ENCODE assay signal across 1 fruit fly cellular context in genomic region chr3R:26928424-26928823, dm6.
TF ChIP-seq lines count a peak whose summit lies in the region.

No protein-coding gene starts in this region.

TF ChIP-seq in whole organism, embryonic, 481 proteins besides CTCF, POLR2A, EP300 and RAD21 (continued from another document and continues in another):
- TF ChIP-seq Fer2 (tag; optimal IDR thresholded peaks at IDR 0.05; lab: Kevin White, UChicago), result peak; percentile 7
- no peak for TF ChIP-seq Ets65A (GFP tag; lab: Kevin White, UChicago)
- peak; percentile 21 for TF ChIP-seq CG12942 (GFP tag; optimal IDR thresholded peaks at IDR 0.05; lab: Kevin White, UChicago)
- peak; percentile 29 for TF ChIP-seq CG10654 (GFP tag; optimal IDR thresholded peaks at IDR 0.05; lab: Kevin White, UChicago)
- peak; percentile 50 for TF ChIP-seq ATbp (GFP tag; optimal IDR thresholded peaks at IDR 0.05; lab: Kevin White, UChicago)
- TF ChIP-seq CG10267 (tag; optimal IDR thresholded peaks at IDR 0.05; lab: Kevin White, UChicago), result peak; percentile 44
- 0 out of 2 replicates have a peak, but pooled peaks have one; percentile 10 for TF ChIP-seq Awh (GFP tag; IDR thresholded peaks at IDR 0.05; lab: Robert Waterston, UW)
- TF ChIP-seq CG18619 (GFP tag; optimal IDR thresholded peaks at IDR 0.05; lab: Kevin White, UChicago), result peak; percentile 17
- no peak for TF ChIP-seq mirr (GFP tag; optimal IDR thresholded peaks at IDR 0.05; lab: Kevin White, UChicago)
- no peak for TF ChIP-seq CG15011 (GFP tag; optimal IDR thresholded peaks at IDR 0.05; lab: Kevin White, UChicago)
- TF ChIP-seq az2 (GFP tag; optimal IDR thresholded peaks at IDR 0.05; lab: Kevin White, UChicago), result peak; percentile 59
- peak; percentile 19 for TF ChIP-seq CG12071 (GFP tag; optimal IDR thresholded peaks at IDR 0.05; lab: Kevin White, UChicago)
- peak; percentile 79 for TF ChIP-seq CG17328 (GFP tag; IDR thresholded peaks at IDR 0.05; lab: Robert Waterston, UW)
- peak; percentile 55 for TF ChIP-seq CG4424 (GFP tag; optimal IDR thresholded peaks at IDR 0.05; lab: Kevin White, UChicago)
- peak; percentile 30; the same call in 1 of the 2 replicates for TF ChIP-seq CG4730 (GFP tag; IDR thresholded peaks at IDR 0.05; lab: Robert Waterston, UW)
- TF ChIP-seq unpg (GFP tag; optimal IDR thresholded peaks at IDR 0.05; lab: Kevin White, UChicago), result peak; percentile 77
- no peak for TF ChIP-seq Sin3A (optimal IDR thresholded peaks at IDR 0.05; lab: Kevin White, UChicago)
- peak; percentile 74 for TF ChIP-seq PHDP (tag; optimal IDR thresholded peaks at IDR 0.05; lab: Kevin White, UChicago)
- peak; percentile 5 for TF ChIP-seq CG8359 (GFP tag; optimal IDR thresholded peaks at IDR 0.05; lab: Kevin White, UChicago; ENCODE audit: borderline replicate concordance)
- no peak for TF ChIP-seq ftz-f1 (GFP tag; optimal IDR thresholded peaks at IDR 0.05; lab: Kevin White, UChicago)
- TF ChIP-seq Ssrp (tag; optimal IDR thresholded peaks at IDR 0.05; lab: Kevin White, UChicago), result peak; percentile 68
- peak; percentile 77 for TF ChIP-seq lbe (GFP tag; optimal IDR thresholded peaks at IDR 0.05; lab: Kevin White, UChicago)
- TF ChIP-seq sug (tag; optimal IDR thresholded peaks at IDR 0.05; lab: Kevin White, UChicago), result peak; percentile 7
- peak; percentile 44 for TF ChIP-seq CG9817 (tag; optimal IDR thresholded peaks at IDR 0.05; lab: Kevin White, UChicago)
- peak; percentile 37; the same call in 1 of the 3 replicates for TF ChIP-seq B-H1 (GFP tag; IDR thresholded peaks at IDR 0.05; lab: Robert Waterston, UW)
- TF ChIP-seq nom (GFP tag; optimal IDR thresholded peaks at IDR 0.05; lab: Kevin White, UChicago), result peak; percentile 64
- peak; percentile 73 for TF ChIP-seq tap (tag; optimal IDR thresholded peaks at IDR 0.05; lab: Kevin White, UChicago)
- peak; percentile 45 for TF ChIP-seq sd (tag; optimal IDR thresholded peaks at IDR 0.05; lab: Kevin White, UChicago)
- no peak for TF ChIP-seq sim (GFP tag; IDR thresholded peaks at IDR 0.05; lab: Robert Waterston, UW)
- TF ChIP-seq CG13424 (tag; optimal IDR thresholded peaks at IDR 0.05; lab: Kevin White, UChicago), result peak; percentile 86
- TF ChIP-seq ase (GFP tag; IDR thresholded peaks at IDR 0.05; lab: Robert Waterston, UW), result no peak
- no peak for TF ChIP-seq abd-A (tag; optimal IDR thresholded peaks at IDR 0.05; lab: Kevin White, UChicago)
- no peak for TF ChIP-seq CG34422 (GFP tag; IDR thresholded peaks at IDR 0.05; lab: Robert Waterston, UW)
- peak in 1 of 2 experiments; percentile 9 for TF ChIP-seq chif (GFP tag; optimal IDR thresholded peaks at IDR 0.05; lab: Kevin White, UChicago)
- no peak for TF ChIP-seq crp (GFP tag; optimal IDR thresholded peaks at IDR 0.05; lab: Kevin White, UChicago)
- no peak for TF ChIP-seq otp (GFP tag; IDR thresholded peaks at IDR 0.05; lab: Robert Waterston, UW)
- peak; percentile 74 for TF ChIP-seq sens (GFP tag; lab: Kevin White, UChicago)
- peak; percentile 15 for TF ChIP-seq CG1602 (GFP tag; optimal IDR thresholded peaks at IDR 0.05; lab: Kevin White, UChicago)
- TF ChIP-seq HLH4C (GFP tag; IDR thresholded peaks at IDR 0.05; lab: Robert Waterston, UW; ENCODE audit: partially characterized antibody), result no peak
- TF ChIP-seq CG10979 (tag; optimal IDR thresholded peaks at IDR 0.05; lab: Kevin White, UChicago), result peak; percentile 60
- TF ChIP-seq oc (tag; optimal IDR thresholded peaks at IDR 0.05; lab: Kevin White, UChicago), result peak; percentile 68
- peak; percentile 55 for TF ChIP-seq Asciz (GFP tag; optimal IDR thresholded peaks at IDR 0.05; lab: Kevin White, UChicago)
- TF ChIP-seq CG1233 (GFP tag; optimal IDR thresholded peaks at IDR 0.05; lab: Kevin White, UChicago), result peak; percentile 13
- no peak for TF ChIP-seq CG12155 (GFP tag; optimal IDR thresholded peaks at IDR 0.05; lab: Kevin White, UChicago)
- peak; percentile 72 for TF ChIP-seq CoRest (tag; optimal IDR thresholded peaks at IDR 0.05; lab: Kevin White, UChicago)
- peak; percentile 26 for TF ChIP-seq Vsx1 (GFP tag; optimal IDR thresholded peaks at IDR 0.05; lab: Kevin White, UChicago)
- peak; percentile 71 for TF ChIP-seq CG17385 (GFP tag; optimal IDR thresholded peaks at IDR 0.05; lab: Kevin White, UChicago)
- TF ChIP-seq scrt (GFP tag; optimal IDR thresholded peaks at IDR 0.05; lab: Kevin White, UChicago), result no peak
- peak; percentile 51 for TF ChIP-seq Abd-B (GFP tag; optimal IDR thresholded peaks at IDR 0.05; lab: Kevin White, UChicago)
- no peak for TF ChIP-seq gro (GFP tag; optimal IDR thresholded peaks at IDR 0.05; lab: Kevin White, UChicago)
- no peak for TF ChIP-seq Pdp1 (GFP tag; optimal IDR thresholded peaks at IDR 0.05; lab: Kevin White, UChicago)
- TF ChIP-seq CG3847 (GFP tag; IDR thresholded peaks at IDR 0.05; lab: Robert Waterston, UW), result 0 out of 2 replicates have a peak, but pooled peaks have one; percentile 29
- no peak for TF ChIP-seq repo (GFP tag; optimal IDR thresholded peaks at IDR 0.05; lab: Kevin White, UChicago)
- peak; percentile 60 for TF ChIP-seq CG30403 (GFP tag; optimal IDR thresholded peaks at IDR 0.05; lab: Kevin White, UChicago)
- peak; percentile 58 for TF ChIP-seq slbo (GFP tag; IDR thresholded peaks at IDR 0.05; lab: Robert Waterston, UW)
- TF ChIP-seq inv (GFP tag; IDR thresholded peaks at IDR 0.05; lab: Robert Waterston, UW; ENCODE audit: partially characterized antibody), result no peak
- peak; percentile 39 for TF ChIP-seq gsb-n (tag; optimal IDR thresholded peaks at IDR 0.05; lab: Kevin White, UChicago)
- no peak for TF ChIP-seq MBD-R2 (GFP tag; IDR thresholded peaks at IDR 0.05; lab: Robert Waterston, UW)
- no peak for TF ChIP-seq HLHmδ (GFP tag; optimal IDR thresholded peaks at IDR 0.05; lab: Kevin White, UChicago)
- peak; percentile 49 for TF ChIP-seq Blimp-1 (GFP tag; optimal IDR thresholded peaks at IDR 0.05; lab: Kevin White, UChicago)
- TF ChIP-seq CG8924 (tag; optimal IDR thresholded peaks at IDR 0.05; lab: Kevin White, UChicago), result peak; percentile 58
- TF ChIP-seq ranshi (GFP tag; IDR thresholded peaks at IDR 0.05; lab: Robert Waterston, UW), result peak; percentile 18; the same call in 1 of the 2 replicates
- peak; percentile 56 for TF ChIP-seq lab (GFP tag; optimal IDR thresholded peaks at IDR 0.05; lab: Kevin White, UChicago)
- no peak for TF ChIP-seq CG8290 (GFP tag; optimal IDR thresholded peaks at IDR 0.05; lab: Kevin White, UChicago)
- TF ChIP-seq CG8290 (tag; optimal IDR thresholded peaks at IDR 0.05; lab: Kevin White, UChicago), result peak in 1 of 2 experiments; percentile 69
- peak; percentile 19 for TF ChIP-seq nerfin-1 (tag; optimal IDR thresholded peaks at IDR 0.05; lab: Kevin White, UChicago)
- TF ChIP-seq salm (tag; optimal IDR thresholded peaks at IDR 0.05; lab: Kevin White, UChicago), result peak; percentile 50
- peak in 1 of 3 experiments; percentile 18 for TF ChIP-seq lola (GFP tag; optimal IDR thresholded peaks at IDR 0.05; lab: Kevin White, UChicago)
- TF ChIP-seq CG15269 (tag; optimal IDR thresholded peaks at IDR 0.05; lab: Kevin White, UChicago), result peak; percentile 87
- peak; percentile 31 for TF ChIP-seq CG7556 (GFP tag; optimal IDR thresholded peaks at IDR 0.05; lab: Kevin White, UChicago)
- TF ChIP-seq CG1529 (GFP tag; optimal IDR thresholded peaks at IDR 0.05; lab: Kevin White, UChicago), result peak; percentile 32
- TF ChIP-seq row (GFP tag; IDR thresholded peaks at IDR 0.05; lab: Robert Waterston, UW), result peak; percentile 68
- no peak for TF ChIP-seq grn (GFP tag; optimal IDR thresholded peaks at IDR 0.05; lab: Kevin White, UChicago)
- no peak for TF ChIP-seq CG16863 (GFP tag; optimal IDR thresholded peaks at IDR 0.05; lab: Kevin White, UChicago)
- no peak for TF ChIP-seq CG14014 (GFP tag; IDR thresholded peaks at IDR 0.05; lab: Robert Waterston, UW)
- no peak for TF ChIP-seq CG18476 (GFP tag; optimal IDR thresholded peaks at IDR 0.05; lab: Kevin White, UChicago)
- TF ChIP-seq bbx (GFP tag; IDR thresholded peaks at IDR 0.05; lab: Robert Waterston, UW; ENCODE audit: partially characterized antibody), result no peak
- no peak for TF ChIP-seq CG8944 (GFP tag; optimal IDR thresholded peaks at IDR 0.05; lab: Kevin White, UChicago)
- TF ChIP-seq CG7839 (tag; optimal IDR thresholded peaks at IDR 0.05; lab: Kevin White, UChicago), result peak; percentile 70
- TF ChIP-seq Eip74EF (GFP tag; optimal IDR thresholded peaks at IDR 0.05; lab: Kevin White, UChicago), result peak in 1 of 2 experiments; percentile 59
- peak; percentile 22; the same call in 1 of the 2 replicates for TF ChIP-seq ap (GFP tag; IDR thresholded peaks at IDR 0.05; lab: Robert Waterston, UW)
- TF ChIP-seq CG13775 (GFP tag; optimal IDR thresholded peaks at IDR 0.05; lab: Kevin White, UChicago), result peak; percentile 23
- peak; percentile 55; the same call in 1 of the 2 replicates for TF ChIP-seq CG32767 (GFP tag; IDR thresholded peaks at IDR 0.05; lab: Robert Waterston, UW)
- no peak for TF ChIP-seq CG1832 (GFP tag; optimal IDR thresholded peaks at IDR 0.05; lab: Kevin White, UChicago)
- TF ChIP-seq CG6254 (GFP tag; optimal IDR thresholded peaks at IDR 0.05; lab: Kevin White, UChicago), result no peak
- no peak for TF ChIP-seq hkb (optimal IDR thresholded peaks at IDR 0.05; lab: Kevin White, UChicago)
- peak; percentile 69; the same call in 1 of the 2 replicates for TF ChIP-seq hkb (GFP tag; IDR thresholded peaks at IDR 0.05; lab: Robert Waterston, UW)
- TF ChIP-seq CG43689 (GFP tag; IDR thresholded peaks at IDR 0.05; lab: Robert Waterston, UW), result peak; percentile 39; the same call in 1 of the 2 replicates
- peak; percentile 33 for TF ChIP-seq lilli (GFP tag; optimal IDR thresholded peaks at IDR 0.05; lab: Kevin White, UChicago)
- peak; percentile 36 for TF ChIP-seq CG3407 (GFP tag; optimal IDR thresholded peaks at IDR 0.05; lab: Kevin White, UChicago)
- peak; percentile 19 for TF ChIP-seq caup (GFP tag; optimal IDR thresholded peaks at IDR 0.05; lab: Kevin White, UChicago; ENCODE audit: severe bottlenecking)
- TF ChIP-seq Jarid2 (GFP tag; optimal IDR thresholded peaks at IDR 0.05; lab: Kevin White, UChicago), result no peak
- no peak for TF ChIP-seq CG7357 (GFP tag; IDR thresholded peaks at IDR 0.05; lab: Robert Waterston, UW)
- peak; percentile 48 for TF ChIP-seq CG12659 (GFP tag; optimal IDR thresholded peaks at IDR 0.05; lab: Kevin White, UChicago)
- peak; percentile 53 for TF ChIP-seq nmo (GFP tag; optimal IDR thresholded peaks at IDR 0.05; lab: Kevin White, UChicago)
- no peak for TF ChIP-seq fd102C (GFP tag; optimal IDR thresholded peaks at IDR 0.05; lab: Kevin White, UChicago)
- TF ChIP-seq ssp (GFP tag; IDR thresholded peaks at IDR 0.05; lab: Robert Waterston, UW), result 0 out of 2 replicates have a peak, but pooled peaks have one; percentile 21
- TF ChIP-seq CG2120 (GFP tag; optimal IDR thresholded peaks at IDR 0.05; lab: Kevin White, UChicago), result peak; percentile 13
- no peak for TF ChIP-seq MTF-1 (GFP tag; optimal IDR thresholded peaks at IDR 0.05; lab: Kevin White, UChicago; ENCODE audit: borderline replicate concordance)
- peak; percentile 61 for TF ChIP-seq fd3F (GFP tag; optimal IDR thresholded peaks at IDR 0.05; lab: Kevin White, UChicago)
- TF ChIP-seq onecut (GFP tag; IDR thresholded peaks at IDR 0.05; lab: Robert Waterston, UW), result peak; percentile 14; the same call in 1 of the 2 replicates
- TF ChIP-seq CG15601 (tag; optimal IDR thresholded peaks at IDR 0.05; lab: Kevin White, UChicago), result peak; percentile 34
- TF ChIP-seq Fer3 (tag; optimal IDR thresholded peaks at IDR 0.05; lab: Kevin White, UChicago), result peak; percentile 40
- peak; percentile 2 for TF ChIP-seq CG18599 (GFP tag; optimal IDR thresholded peaks at IDR 0.05; lab: Kevin White, UChicago)
- TF ChIP-seq fd96Cb (tag; optimal IDR thresholded peaks at IDR 0.05; lab: Kevin White, UChicago), result peak; percentile 72
- TF ChIP-seq wdn (GFP tag; IDR thresholded peaks at IDR 0.05; lab: Robert Waterston, UW), result no peak
- peak; percentile 19 for TF ChIP-seq org-1 (GFP tag; optimal IDR thresholded peaks at IDR 0.05; lab: Kevin White, UChicago)
- TF ChIP-seq Hmr (GFP tag; optimal IDR thresholded peaks at IDR 0.05; lab: Kevin White, UChicago), result peak; percentile 39
- peak; percentile 65 for TF ChIP-seq H2.0 (GFP tag; IDR thresholded peaks at IDR 0.05; lab: Robert Waterston, UW)
- TF ChIP-seq Atf-2 (GFP tag; optimal IDR thresholded peaks at IDR 0.05; lab: Kevin White, UChicago), result no peak
- peak; percentile 57 for TF ChIP-seq CrebB (tag; optimal IDR thresholded peaks at IDR 0.05; lab: Kevin White, UChicago)
- peak; percentile 47; the same call in 1 of the 3 replicates for TF ChIP-seq CG14050 (GFP tag; IDR thresholded peaks at IDR 0.05; lab: Robert Waterston, UW)
- peak; percentile 86 for TF ChIP-seq corto (GFP tag; optimal IDR thresholded peaks at IDR 0.05; lab: Kevin White, UChicago)
- TF ChIP-seq dpn (GFP tag; optimal IDR thresholded peaks at IDR 0.05; lab: Kevin White, UChicago), result peak in 1 of 2 experiments; percentile 46
- TF ChIP-seq Oli (tag; optimal IDR thresholded peaks at IDR 0.05; lab: Kevin White, UChicago), result peak; percentile 80
- no peak for TF ChIP-seq psq (GFP tag; optimal IDR thresholded peaks at IDR 0.05; lab: Kevin White, UChicago)
- TF ChIP-seq CG17568 (GFP tag; optimal IDR thresholded peaks at IDR 0.05; lab: Kevin White, UChicago), result peak; percentile 37
- TF ChIP-seq Mrtf (GFP tag; IDR thresholded peaks at IDR 0.05; lab: Robert Waterston, UW), result 0 out of 3 replicates have a peak, but pooled peaks have one; percentile 51
- no peak for TF ChIP-seq pros (GFP tag; optimal IDR thresholded peaks at IDR 0.05; lab: Kevin White, UChicago)
- TF ChIP-seq CG8388 (GFP tag; optimal IDR thresholded peaks at IDR 0.05; lab: Kevin White, UChicago), result peak; percentile 57
- peak; percentile 30 for TF ChIP-seq Sox100B (GFP tag; optimal IDR thresholded peaks at IDR 0.05; lab: Kevin White, UChicago)
- TF ChIP-seq peb (GFP tag; IDR thresholded peaks at IDR 0.05; lab: Robert Waterston, UW), result no peak
- peak; percentile 34; the same call in 2 of the 3 replicates for TF ChIP-seq tgo (GFP tag; IDR thresholded peaks at IDR 0.05; lab: Robert Waterston, UW)
- 0 out of 2 replicates have a peak, but pooled peaks have one; percentile 23 for TF ChIP-seq esg (GFP tag; conservative IDR thresholded peaks at IDR 0.05; lab: Robert Waterston, UW)
- peak in 1 of 2 experiments; percentile 18 for TF ChIP-seq Hr78 (GFP tag; optimal IDR thresholded peaks at IDR 0.05; lab: Kevin White, UChicago)
- TF ChIP-seq NC2β (GFP tag; optimal IDR thresholded peaks at IDR 0.05; lab: Kevin White, UChicago), result no peak
- TF ChIP-seq ato (GFP tag; IDR thresholded peaks at IDR 0.05; lab: Robert Waterston, UW; ENCODE audit: partially characterized antibody), result no peak
- TF ChIP-seq Oaz (GFP tag; IDR thresholded peaks at IDR 0.05; lab: Robert Waterston, UW), result 0 out of 2 replicates have a peak, but pooled peaks have one; percentile 23
- peak; percentile 62 for TF ChIP-seq CG17359 (tag; optimal IDR thresholded peaks at IDR 0.05; lab: Kevin White, UChicago)
